Fruit fly (Drosophila melanogaster) whole organism, embryonic: Measurements from ENCODE around the gene scny.
A peak's percentile ranks its signal among the peaks of the same experiment; 100 is the strongest.

Experiments
- Atf6 ChIP-seq: fragments of 200-800 bp; sonication (Bioruptor generic); IDR thresholded peaks from 2 replicates; pipeline ENCODE4 v1.3.6; 2022; ENCODE audit warnings: missing biosample characterization, missing genetic modification characterization
- CG12659 ChIP-seq: fragments of 200-800 bp; sonication (Bioruptor generic); optimal IDR thresholded peaks from 3 replicates; lab custom pipeline; 2017; ENCODE audit warnings: mild to moderate bottlenecking, missing biosample characterization, missing genetic modification reagents, missing genetic modification characterization
- CG14441 ChIP-seq: fragments of 200-800 bp; sonication (Bioruptor generic); IDR thresholded peaks from 2 replicates; pipeline ENCODE4 v1.3.6; 2022; ENCODE audit warnings: missing biosample characterization, missing genetic modification characterization
- CG15601 ChIP-seq: fragments of 200-800 bp; sonication (Bioruptor generic); optimal IDR thresholded peaks from 3 replicates; lab custom pipeline; 2019; ENCODE audit warnings: missing biosample characterization, mild to moderate bottlenecking, missing genetic modification characterization, moderate library complexity
- CG15696 ChIP-seq: fragments of 200-800 bp; sonication (Bioruptor generic); optimal IDR thresholded peaks from 2 replicates; lab custom pipeline; 2019; ENCODE audit warnings: missing biosample characterization, mild to moderate bottlenecking, missing genetic modification characterization, moderate library complexity
- CG16813 ChIP-seq: fragments of 200-800 bp; sonication (Bioruptor generic); IDR thresholded peaks from 3 replicates; pipeline ENCODE4 v1.3.6; 2022; ENCODE audit warnings: missing biosample characterization, missing genetic modification characterization; ENCODE audit not compliant: partially characterized antibody
- CG2199 ChIP-seq: fragments of 200-800 bp; sonication (Bioruptor generic); IDR thresholded peaks from 3 replicates; pipeline ENCODE4 v1.3.6; 2022; ENCODE audit warnings: missing biosample characterization, missing genetic modification characterization
- CG30403 ChIP-seq: fragments of 200-800 bp; sonication (Bioruptor generic); optimal IDR thresholded peaks from 3 replicates; lab custom pipeline; 2016; ENCODE audit warnings: missing biosample characterization, missing genetic modification characterization
- CG31224 ChIP-seq: fragments of 200-800 bp; sonication (Bioruptor generic); IDR thresholded peaks from 2 replicates; pipeline ENCODE4 v1.3.6; 2022; ENCODE audit warnings: missing biosample characterization, missing genetic modification characterization
- CG3407 ChIP-seq: fragments of 200-800 bp; sonication (Bioruptor generic); optimal IDR thresholded peaks from 2 replicates; lab custom pipeline; 2018; ENCODE audit warnings: missing biosample characterization, mild to moderate bottlenecking, missing genetic modification characterization
- CG34224 ChIP-seq: fragments of 200-800 bp; sonication (Bioruptor generic); IDR thresholded peaks from 3 replicates; pipeline ENCODE4 v1.3.6; 2022; ENCODE audit warnings: missing biosample characterization, missing genetic modification characterization; ENCODE audit not compliant: partially characterized antibody
- CG4617 ChIP-seq: fragments of 200-800 bp; sonication (Bioruptor generic); optimal IDR thresholded peaks from 3 replicates; lab custom pipeline; 2016; ENCODE audit warnings: missing biosample characterization, missing genetic modification characterization, borderline replicate concordance
- CG6683 ChIP-seq: fragments of 200-800 bp; sonication (Bioruptor generic); optimal IDR thresholded peaks from 2 replicates; lab custom pipeline; 2017; ENCODE audit warnings: missing biosample characterization, mild to moderate bottlenecking, missing genetic modification characterization, missing genetic modification reagents
- CG7839 ChIP-seq: fragments of 200-800 bp; sonication (Bioruptor generic); optimal IDR thresholded peaks from 3 replicates; lab custom pipeline; 2018; ENCODE audit warnings: missing biosample characterization, mild to moderate bottlenecking, missing genetic modification characterization, moderate library complexity
- CG8765 ChIP-seq: fragments of 200-800 bp; sonication (Bioruptor generic); IDR thresholded peaks from 2 replicates; pipeline ENCODE4 v1.3.6; 2022; ENCODE audit warnings: missing biosample characterization, missing genetic modification characterization
- CoRest ChIP-seq: fragments of 200-800 bp; sonication (Bioruptor generic); optimal IDR thresholded peaks from 3 replicates; lab custom pipeline; 2018; ENCODE audit warnings: missing biosample characterization, mild to moderate bottlenecking, missing genetic modification characterization, moderate library complexity
- CrebB ChIP-seq: fragments of 200-800 bp; sonication (Bioruptor generic); optimal IDR thresholded peaks from 3 replicates; lab custom pipeline; 2018; ENCODE audit warnings: missing biosample characterization, mild to moderate bottlenecking, missing genetic modification characterization
- Dp ChIP-seq: fragments of 200-800 bp; sonication (Bioruptor generic); optimal IDR thresholded peaks from 2 replicates; lab custom pipeline; 2018; ENCODE audit warnings: missing biosample characterization, mild to moderate bottlenecking, missing genetic modification characterization, moderate library complexity
- Elba2 ChIP-seq: fragments of 200-800 bp; sonication (Bioruptor generic); optimal IDR thresholded peaks from 3 replicates; lab custom pipeline; 2016; ENCODE audit warnings: missing biosample characterization, missing genetic modification characterization
- HLH4C ChIP-seq: fragments of 200-800 bp; sonication (Bioruptor generic); IDR thresholded peaks from 3 replicates; pipeline ENCODE4 v1.3.6; 2022; ENCODE audit warnings: missing biosample characterization, missing genetic modification characterization; ENCODE audit not compliant: partially characterized antibody
- MESR4 ChIP-seq: fragments of 200-800 bp; sonication (Bioruptor generic); optimal IDR thresholded peaks from 2 replicates; lab custom pipeline; 2018; ENCODE audit warnings: missing biosample characterization, mild to moderate bottlenecking, missing genetic modification characterization, moderate library complexity
- Med ChIP-seq: fragments of 200-800 bp; sonication (Bioruptor generic); peaks from one replicate; lab custom pipeline; 2016; ENCODE audit warnings: missing biosample characterization, missing genetic modification characterization, mild to moderate bottlenecking, inconsistent platforms, moderate library complexity
- NC2β ChIP-seq: fragments of 200-800 bp; sonication (Bioruptor generic); optimal IDR thresholded peaks from 2 replicates; lab custom pipeline; 2016; ENCODE audit warnings: missing biosample characterization, missing genetic modification characterization
- Rx ChIP-seq: fragments of 200-800 bp; sonication (Bioruptor generic); IDR thresholded peaks from 2 replicates; pipeline ENCODE4 v1.3.6; 2022; ENCODE audit warnings: missing biosample characterization, missing genetic modification characterization
- Sin3A ChIP-seq: fragments of >200 bp; optimal IDR thresholded peaks from 2 replicates; lab custom pipeline; 2018
- YL-1 ChIP-seq: fragments of 200-800 bp; sonication (Bioruptor generic); optimal IDR thresholded peaks from 3 replicates; lab custom pipeline; 2017; ENCODE audit warnings: missing biosample characterization, mild to moderate bottlenecking, missing genetic modification characterization
- amos ChIP-seq: fragments of 200-800 bp; sonication (Bioruptor generic); IDR thresholded peaks from 2 replicates; pipeline ENCODE4 v1.3.6; 2022; ENCODE audit warnings: missing biosample characterization, missing genetic modification characterization; ENCODE audit not compliant: partially characterized antibody
- ato ChIP-seq: fragments of 200-800 bp; sonication (Bioruptor generic); IDR thresholded peaks from 2 replicates; pipeline ENCODE4 v1.3.6; 2022; ENCODE audit warnings: missing biosample characterization, missing genetic modification characterization; ENCODE audit not compliant: partially characterized antibody
- bab2 ChIP-seq: fragments of 200-800 bp; sonication (Bioruptor generic); optimal IDR thresholded peaks from 2 replicates; lab custom pipeline; 2016; ENCODE audit warnings: missing biosample characterization, missing genetic modification characterization
- croc ChIP-seq: fragments of 200-800 bp; sonication (Bioruptor generic); conservative IDR thresholded peaks from 3 replicates; pipeline ENCODE4 v1.3.6; 2022; ENCODE audit warnings: missing biosample characterization, missing genetic modification characterization
- cwo ChIP-seq: fragments of 200-800 bp; sonication (Bioruptor generic); optimal IDR thresholded peaks from 3 replicates; lab custom pipeline; 2017; ENCODE audit warnings: missing biosample characterization, missing genetic modification characterization, mild to moderate bottlenecking, moderate library complexity, missing genetic modification reagents
- dimm ChIP-seq: fragments of 200-800 bp; sonication (Bioruptor generic); IDR thresholded peaks from 2 replicates; pipeline ENCODE4 v1.3.6; 2022; ENCODE audit warnings: missing biosample characterization, missing genetic modification characterization
- dpn ChIP-seq, 2 experiments: fragments of 200-800 bp; sonication (Bioruptor generic); optimal IDR thresholded peaks; 3 replicates each; lab custom pipeline; 2016; ENCODE audit warnings: missing biosample characterization in 2 of 2, missing genetic modification characterization in 2 of 2
- ftz-f1 ChIP-seq: fragments of 200-800 bp; sonication (Bioruptor generic); optimal IDR thresholded peaks from 2 replicates; lab custom pipeline; 2016; ENCODE audit warnings: missing biosample characterization, missing genetic modification characterization
- gfzf ChIP-seq: fragments of 200-800 bp; sonication (Bioruptor generic); optimal IDR thresholded peaks from 2 replicates; lab custom pipeline; 2016; ENCODE audit warnings: missing biosample characterization, mild to moderate bottlenecking, missing genetic modification characterization, moderate library complexity
- inv ChIP-seq: fragments of 200-800 bp; sonication (Bioruptor generic); IDR thresholded peaks from 2 replicates; pipeline ENCODE4 v1.3.6; 2022; ENCODE audit warnings: missing biosample characterization, missing genetic modification characterization; ENCODE audit not compliant: partially characterized antibody
- lbe ChIP-seq: fragments of 200-800 bp; sonication (Bioruptor generic); optimal IDR thresholded peaks from 2 replicates; lab custom pipeline; 2016; ENCODE audit warnings: missing biosample characterization, mild to moderate bottlenecking, missing genetic modification characterization
- lilli ChIP-seq: fragments of 200-800 bp; sonication (Bioruptor generic); optimal IDR thresholded peaks from 3 replicates; lab custom pipeline; 2016; ENCODE audit warnings: missing biosample characterization, missing genetic modification characterization
- nmo ChIP-seq: fragments of 200-800 bp; sonication (Bioruptor generic); optimal IDR thresholded peaks from 2 replicates; lab custom pipeline; 2018; ENCODE audit warnings: missing biosample characterization, mild to moderate bottlenecking, missing genetic modification characterization, moderate library complexity
- row ChIP-seq: fragments of 200-800 bp; sonication (Bioruptor generic); IDR thresholded peaks from 3 replicates; pipeline ENCODE4 v1.3.6; 2022; ENCODE audit warnings: missing biosample characterization, missing genetic modification characterization
- run ChIP-seq: fragments of 200-800 bp; sonication (Bioruptor generic); optimal IDR thresholded peaks from 3 replicates; lab custom pipeline; 2018; ENCODE audit warnings: missing biosample characterization, mild to moderate bottlenecking, missing genetic modification characterization
- sim ChIP-seq: fragments of 200-800 bp; sonication (Bioruptor generic); IDR thresholded peaks from 2 replicates; pipeline ENCODE4 v1.3.6; 2022; ENCODE audit warnings: missing biosample characterization, missing genetic modification characterization
- stwl ChIP-seq: fragments of 200-800 bp; sonication (Bioruptor generic); optimal IDR thresholded peaks from 3 replicates; lab custom pipeline; 2018; ENCODE audit warnings: missing biosample characterization, mild to moderate bottlenecking, missing genetic modification characterization, moderate library complexity
- tin ChIP-seq: fragments of 200-800 bp; sonication (Bioruptor generic); optimal IDR thresholded peaks from 3 replicates; lab custom pipeline; 2016; ENCODE audit warnings: missing biosample characterization, missing genetic modification characterization
- twi ChIP-seq: fragments of 200-800 bp; optimal IDR thresholded peaks from 2 replicates; lab custom pipeline; 2019; ENCODE audit warnings: missing biosample characterization, mild to moderate bottlenecking, missing genetic modification characterization, moderate library complexity

scny gene

DNA sequence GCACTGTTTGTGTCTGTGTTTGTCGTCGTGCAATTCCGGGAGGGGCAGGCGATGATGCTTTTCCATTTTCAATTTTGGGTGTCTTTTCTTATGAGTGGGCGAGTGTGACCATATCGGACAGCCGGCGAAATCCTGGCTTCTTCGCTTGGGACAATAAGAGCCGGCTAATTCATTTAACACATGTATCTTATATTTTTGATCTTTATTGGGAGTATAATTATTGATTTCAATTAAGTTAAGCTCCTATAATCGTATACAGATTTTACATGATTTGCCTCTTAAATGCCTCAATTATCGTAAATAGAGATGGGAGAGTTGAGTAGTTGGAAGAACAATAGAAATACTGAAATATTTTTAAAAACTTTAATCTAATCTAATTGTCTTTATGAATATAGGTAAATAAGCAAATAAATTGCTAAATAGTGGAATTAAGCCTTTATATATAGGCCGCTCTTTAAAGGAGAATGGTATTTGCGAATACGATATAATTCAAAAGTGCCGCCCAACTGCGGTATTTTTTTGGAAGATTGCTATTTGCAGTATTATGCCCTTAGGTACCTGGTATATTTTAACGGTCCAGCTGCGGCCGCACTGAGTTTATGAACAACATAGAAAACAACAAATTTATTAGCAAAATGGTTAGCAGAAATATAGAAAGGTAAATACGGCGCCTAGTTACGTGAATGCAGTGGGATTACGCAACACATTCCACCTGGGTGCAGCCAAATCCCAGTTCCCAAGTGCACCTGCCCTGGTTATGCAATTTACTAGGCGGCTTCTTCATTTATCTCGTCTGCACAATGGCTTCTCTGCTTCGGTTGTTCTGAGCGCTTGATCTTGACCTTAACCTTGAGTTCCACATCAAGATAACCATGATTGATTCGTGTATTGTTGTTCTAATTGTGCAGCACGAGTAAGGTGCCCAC, 10.9 kb downstream of the scny start, which contains the start of the genes Myt1, PGRP-LD and Pmi (continued):
- TF ChIP-seq gfzf (peak; percentile 81), CG30403 (GFP tag; lab: Kevin White, UChicago) (peak; percentile 13), CG8765 (GFP tag; lab: Robert Waterston, UW) (no peak), MESR4 (GFP tag; lab: Kevin White, UChicago) (peak; percentile 60), Rx (GFP tag; lab: Robert Waterston, UW) (no peak), dpn (GFP tag; optimal IDR thresholded peaks at IDR 0.05; lab: Kevin White, UChicago) (no peak), CG4617 (GFP tag; lab: Kevin White, UChicago) (peak; percentile 21), stwl (tag; lab: Kevin White, UChicago) (peak; percentile 5), CG31224 (GFP tag; lab: Robert Waterston, UW) (no peak), CrebB (tag; lab: Kevin White, UChicago) (no peak), Elba2 (GFP tag; lab: Kevin White, UChicago) (peak; percentile 56), twi (tag; lab: Kevin White, UChicago) (no peak), dimm (GFP tag; lab: Robert Waterston, UW) (no peak), CG6683 (GFP tag; lab: Kevin White, UChicago) (no peak), tin (GFP tag; lab: Kevin White, UChicago) (no peak), Dp (GFP tag; lab: Kevin White, UChicago) (peak; percentile 86), lilli (no peak), Med (GFP tag; lab: Kevin White, UChicago) (peak; percentile 73), HLH4C (0 out of 3 replicates have a peak, but pooled peaks have one; percentile 17), croc (GFP tag; lab: Robert Waterston, UW) (no peak), CG12659 (peak; percentile 9), ato (GFP tag; lab: Robert Waterston, UW) (no peak), inv (GFP tag; lab: Robert Waterston, UW) (0 out of 2 replicates have a peak, but pooled peaks have one; percentile 7), CG3407 (no peak), amos (0 out of 2 replicates have a peak, but pooled peaks have one; percentile 4), nmo (GFP tag; lab: Kevin White, UChicago) (peak; percentile 24), cwo (GFP tag; lab: Kevin White, UChicago) (no peak), Sin3A (lab: Kevin White, UChicago) (peak; percentile 55), NC2β (GFP tag; lab: Kevin White, UChicago) (no peak), CoRest (tag; lab: Kevin White, UChicago) (peak; percentile 10), sim (no peak), row (GFP tag; lab: Robert Waterston, UW) (no peak), YL-1 (GFP tag; lab: Kevin White, UChicago) (peak; percentile 26), CG15601 (tag; lab: Kevin White, UChicago) (peak; percentile 3), CG34224 (GFP tag; lab: Robert Waterston, UW) (no peak), CG7839 (tag; lab: Kevin White, UChicago) (no peak), CG14441 (GFP tag; lab: Robert Waterston, UW) (no peak), lbe (GFP tag; lab: Kevin White, UChicago) (peak; percentile 2), ftz-f1 (GFP tag; lab: Kevin White, UChicago) (peak; percentile 79), CG2199 (no peak), run (no peak), CG15696 (no peak), Atf6 (GFP tag; lab: Robert Waterston, UW) (no peak), CG16813 (GFP tag; lab: Robert Waterston, UW) (0 out of 3 replicates have a peak, but pooled peaks have one; percentile 25), bab2 (GFP tag; lab: Kevin White, UChicago) (no peak)
